Worm (Caenorhabditis elegans) whole organism, L4/young adult: ENCODE measurements around the gene F26C11.3.

Source experiments
- W03F9.2 ChIP-seq: fragments of 150-350 bp; optimal IDR thresholded peaks from 2 replicates; lab custom pipeline; 2014; ENCODE audit warnings: missing biosample characterization, missing genetic modification characterization
- dao-5 ChIP-seq: sonication (generic microtip); optimal IDR thresholded peaks from 2 replicates; lab custom pipeline; 2016; ENCODE audit warnings: missing genotype, missing genetic modification characterization, moderate library complexity, missing compliant biosample characterization
- him-1 ChIP-seq: sonication (generic microtip); optimal IDR thresholded peaks from 2 replicates; lab custom pipeline; 2016; ENCODE audit warnings: missing genotype, missing genetic modification reagents, missing genetic modification characterization, missing compliant biosample characterization

ce11 chrII:9886216-9886615, 28.7 kb downstream of the F26C11.3 start, which contains the start of gene algn-8:
- TF ChIP-seq dao-5 (tag; lab: Kevin White, UChicago) (no peak), W03F9.2 (tag; lab: Kevin White, UChicago) (no peak), him-1 (no peak)
